Worm (Caenorhabditis elegans) whole organism, L4/young adult: Measurements from ENCODE around the gene egal-1.

ENCODE experiments used
- W03F9.2 ChIP-seq: fragments of 150-350 bp; optimal IDR thresholded peaks from 2 replicates; lab custom pipeline; 2014; ENCODE audit warnings: missing biosample characterization, missing genetic modification characterization
- dao-5 ChIP-seq: sonication (generic microtip); optimal IDR thresholded peaks from 2 replicates; lab custom pipeline; 2016; ENCODE audit warnings: missing genotype, missing genetic modification characterization, moderate library complexity, missing compliant biosample characterization
- him-1 ChIP-seq: sonication (generic microtip); optimal IDR thresholded peaks from 2 replicates; lab custom pipeline; 2016; ENCODE audit warnings: missing genotype, missing genetic modification reagents, missing genetic modification characterization, missing compliant biosample characterization

- TF ChIP-seq him-1 (tag; lab: Kevin White, UChicago) (no peak), dao-5 (tag; lab: Kevin White, UChicago) (no peak), W03F9.2 (no peak)
Measured at ce11 chrIV:5790993-5791392, 33.6 kb upstream of the egal-1 start, which contains the start of gene C31H1.2.
